Worm (Caenorhabditis elegans) whole organism, L4/young adult: ENCODE measurements around the gene nep-17.

Experiments used
- W03F9.2 ChIP-seq: fragments of 150-350 bp; optimal IDR thresholded peaks from 2 replicates; lab custom pipeline; 2014; ENCODE audit warnings: missing biosample characterization, missing genetic modification characterization
- dao-5 ChIP-seq: sonication (generic microtip); optimal IDR thresholded peaks from 2 replicates; lab custom pipeline; 2016; ENCODE audit warnings: missing genotype, missing genetic modification characterization, moderate library complexity, missing compliant biosample characterization
- him-1 ChIP-seq: sonication (generic microtip); optimal IDR thresholded peaks from 2 replicates; lab custom pipeline; 2016; ENCODE audit warnings: missing genotype, missing genetic modification reagents, missing genetic modification characterization, missing compliant biosample characterization

DNA sequence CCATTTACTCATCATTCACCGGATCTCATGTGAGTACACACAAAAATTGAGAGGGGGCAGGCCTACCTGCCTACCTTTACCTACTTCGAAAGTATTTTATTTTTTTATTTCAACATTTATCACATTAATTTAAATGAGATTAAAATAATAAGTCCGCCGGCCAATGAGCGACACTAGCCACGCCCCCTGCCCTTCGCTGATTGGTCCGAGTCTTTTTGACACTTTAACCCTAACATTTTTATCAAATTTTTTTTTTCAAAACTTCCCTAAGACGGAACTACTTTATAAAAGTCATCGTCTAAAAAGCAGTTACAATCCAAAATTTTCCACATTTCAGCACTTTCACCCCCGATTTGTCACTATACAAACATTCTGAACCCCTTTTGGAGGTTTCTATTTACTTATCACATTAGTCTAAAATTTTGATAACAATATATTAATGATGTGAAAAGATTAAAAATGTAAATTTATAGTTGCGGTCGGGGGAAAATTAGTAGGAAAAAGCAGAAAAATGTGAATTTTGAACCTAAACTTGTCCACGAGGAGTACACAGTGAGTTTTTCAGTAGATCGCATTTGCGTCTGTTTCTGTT, 1.5 kb upstream of the nep-17 start:
- no peak for TF ChIP-seq dao-5 (tag; lab: Kevin White, UChicago)
- TF ChIP-seq W03F9.2 (tag; lab: Kevin White, UChicago) = no peak
- TF ChIP-seq him-1 = no peak
